Worm (Caenorhabditis elegans): ENCODE data around the gene agt-2.

Gene agt-2

DNA sequence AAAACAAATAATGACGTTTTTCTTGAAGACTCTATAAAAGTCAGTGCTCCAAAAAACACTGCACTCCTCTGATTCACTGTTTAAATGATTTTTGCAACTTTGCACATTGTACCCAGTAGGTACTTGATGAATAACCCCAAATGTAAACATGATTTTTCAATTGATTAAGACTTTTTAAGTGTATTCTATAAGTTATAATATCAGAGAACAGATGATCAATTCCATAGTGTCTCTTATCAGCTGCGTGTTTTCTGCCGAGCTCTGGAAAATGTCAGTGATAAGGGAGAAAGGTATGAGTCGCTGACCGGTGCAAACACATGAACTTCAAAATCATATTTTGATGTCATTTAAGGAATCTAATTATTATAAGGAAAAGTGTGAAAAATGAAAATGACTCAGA, 49.9 kb downstream of the agt-2 start (continued):
- TF ChIP-seq nhr-179 (tag; optimal IDR thresholded peaks at IDR 0.05) (no peak), ztf-18 (tag; optimal IDR thresholded peaks at IDR 0.05) (no peak), egrh-3 (GFP tag; IDR thresholded peaks at IDR 0.05) (no peak), F33H1.4 (GFP tag; IDR thresholded peaks at IDR 0.05) (no peak), Y53F4B.3 (GFP tag; IDR thresholded peaks at IDR 0.05) (no peak), nhr-80 (tag; optimal IDR thresholded peaks at IDR 0.05) (peak; percentile 88), hrde-1 (tag; optimal IDR thresholded peaks at IDR 0.05; ENCODE audit: borderline replicate concordance) (no peak), F39B2.1 (GFP tag; IDR thresholded peaks at IDR 0.05) (no peak), tbp1 (GFP tag; optimal IDR thresholded peaks at IDR 0.05) (peak; percentile 3), Y79H2A.3 (GFP tag; conservative IDR thresholded peaks at IDR 0.05) (no peak), rcor-1 (GFP tag; IDR thresholded peaks at IDR 0.05) (no peak), atf-7 (tag; optimal IDR thresholded peaks at IDR 0.05) (no peak), unc-62 (GFP tag; optimal IDR thresholded peaks at IDR 0.05) (peak; percentile 36), lin-40 (tag; optimal IDR thresholded peaks at IDR 0.05) (no peak), madf-10 (tag; optimal IDR thresholded peaks at IDR 0.05) (no peak), ceh-79 (tag; optimal IDR thresholded peaks at IDR 0.05) (no peak), chd-7 (tag; optimal IDR thresholded peaks at IDR 0.05) (no peak), ZK185.1 (tag; optimal IDR thresholded peaks at IDR 0.05; ENCODE audit: poor library complexity, severe bottlenecking) (no peak), ets-4 (GFP tag; optimal IDR thresholded peaks at IDR 0.05) (peak; percentile 11), dpl-1 (GFP tag; optimal IDR thresholded peaks at IDR 0.05) (no peak)

DNA sequence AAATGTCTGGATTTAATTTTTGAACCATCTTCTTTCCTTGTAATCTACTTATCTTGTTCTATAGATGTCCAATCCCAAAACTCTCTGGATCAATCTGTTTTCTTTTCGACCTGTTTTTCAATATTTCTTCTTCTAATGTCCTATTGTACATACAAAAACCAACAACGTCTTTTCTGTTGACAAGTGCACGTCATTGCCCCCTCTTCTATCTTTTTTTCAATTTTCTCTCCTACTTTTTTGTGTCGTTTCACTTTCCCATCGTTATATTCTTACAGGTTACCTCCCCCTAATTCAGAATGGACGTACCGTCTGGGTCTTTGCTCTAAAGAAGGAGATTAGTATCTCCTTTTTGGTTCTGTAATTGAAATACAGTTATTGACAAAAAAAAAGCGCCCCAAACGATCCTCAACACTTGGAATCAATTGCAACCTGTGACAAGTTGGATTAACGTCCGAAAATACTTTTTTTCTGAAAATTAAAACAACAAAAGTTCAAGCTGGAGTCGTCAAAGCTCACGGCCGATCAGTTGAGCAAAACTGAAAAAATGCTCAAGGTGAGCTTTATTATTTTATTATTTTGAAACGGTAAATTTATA, 50.8 kb downstream of the agt-2 start, which contains the start of gene vhp-1:
Gene vhp-1 (plus strand): TSS at position 545 of the 595 bp plus-strand sequence.
- TF ChIP-seq F49E8.2 (tag; optimal IDR thresholded peaks at IDR 0.05; ENCODE audit: insufficient read depth) (no peak), snpc-1.1 (tag; optimal IDR thresholded peaks at IDR 0.05; ENCODE audit: insufficient read depth) (no peak), Y53F4B.3 (GFP tag; IDR thresholded peaks at IDR 0.05) (no peak), pha-4 (tag; optimal IDR thresholded peaks at IDR 0.05) (no peak), nfya-2 (GFP tag; IDR thresholded peaks at IDR 0.05) (no peak)

All from whole organism, young adult.